Worm (Caenorhabditis elegans): ENCODE results near the gene fbxa-196.

DNA sequence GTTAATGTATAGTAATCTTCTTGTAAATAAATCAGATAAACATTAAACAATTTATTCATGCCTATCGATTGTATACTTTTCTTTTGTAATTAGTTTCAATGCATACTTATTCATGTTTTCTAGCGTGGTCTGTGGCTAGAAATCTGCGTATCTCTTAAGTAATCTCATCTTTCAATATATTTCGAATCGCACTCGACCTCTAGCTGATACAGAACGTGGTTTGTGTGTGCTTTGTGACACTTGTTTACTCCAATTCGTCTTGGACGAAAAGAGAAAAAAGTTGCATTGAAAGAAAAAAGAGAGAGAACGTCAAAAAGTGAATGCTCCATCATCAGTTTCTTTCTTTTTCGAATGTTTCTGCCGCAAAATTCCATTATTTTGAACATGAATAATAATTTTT, 50.0 kb downstream of the fbxa-196 start:
- TF ChIP-seq unc-39 (tag; optimal IDR thresholded peaks at IDR 0.05) (no peak), blmp-1 (tag; optimal IDR thresholded peaks at IDR 0.05; ENCODE audit: insufficient read depth) (no peak), ceh-82 (tag; optimal IDR thresholded peaks at IDR 0.05) (no peak)

Measured in whole organism, L2 larva.